Worm (Caenorhabditis elegans): ENCODE results near the gene arp-6.

- TF ChIP-seq ces-1 (GFP tag; optimal IDR thresholded peaks at IDR 0.05) = no peak
- TF ChIP-seq nhr-76 (tag; optimal IDR thresholded peaks at IDR 0.05) = no peak
- no peak for TF ChIP-seq sptf-1 (tag; optimal IDR thresholded peaks at IDR 0.05)
- TF ChIP-seq mep-1 (tag; optimal IDR thresholded peaks at IDR 0.05) = no peak
- no peak for TF ChIP-seq elt-3 (tag; optimal IDR thresholded peaks at IDR 0.05)
- TF ChIP-seq lsy-2 (tag; optimal IDR thresholded peaks at IDR 0.05) = no peak
- no peak for TF ChIP-seq tbx-8 (GFP tag; optimal IDR thresholded peaks at IDR 0.05)
- TF ChIP-seq pha-4 (tag; optimal IDR thresholded peaks at IDR 0.05) = no peak
Measured at ce11 chrII:8071012-8071625, 34.0 kb upstream of the arp-6 start.
